Worm (Caenorhabditis elegans) whole organism, L4 larva: Measurements from ENCODE around the gene tba-4.

Source experiments
- D1046.2 ChIP-seq: fragments of 200-800 bp; sonication (Bioruptor generic); IDR thresholded peaks from 2 replicates; pipeline ENCODE4 v1.3.6; 2022; ENCODE audit warnings: missing genetic modification characterization, missing compliant biosample characterization
- F26F4.8 ChIP-seq: fragments of 200-800 bp; sonication (Bioruptor generic); conservative IDR thresholded peaks from 2 replicates; pipeline ENCODE4 v1.3.6; 2022; ENCODE audit warnings: missing genetic modification characterization, missing compliant biosample characterization
- F49E8.2 ChIP-seq: sonication (generic microtip); optimal IDR thresholded peaks from 2 replicates; lab custom pipeline; 2016; ENCODE audit warnings: missing compliant biosample characterization, mild to moderate bottlenecking, missing genetic modification characterization, borderline replicate concordance
- T20F7.1 ChIP-seq: fragments of 200-800 bp; sonication (Bioruptor generic); optimal IDR thresholded peaks from 2 replicates; lab custom pipeline; 2018; ENCODE audit warnings: mild to moderate bottlenecking, missing genetic modification characterization, missing compliant biosample characterization
- Y105C5A.15 ChIP-seq: fragments of 200-800 bp; sonication (Bioruptor generic); IDR thresholded peaks from 2 replicates; pipeline ENCODE4 v1.3.6; 2022; ENCODE audit warnings: missing genetic modification characterization, missing compliant biosample characterization
- Y5F2A.4 ChIP-seq: fragments of 200-800 bp; sonication (Bioruptor generic); optimal IDR thresholded peaks from 2 replicates; lab custom pipeline; 2018; ENCODE audit warnings: mild to moderate bottlenecking, missing genetic modification characterization, missing compliant biosample characterization
- Y75B8A.6 ChIP-seq: fragments of 200-800 bp; sonication (Bioruptor generic); IDR thresholded peaks from 2 replicates; pipeline ENCODE4 v1.3.6; 2022; ENCODE audit warnings: missing genetic modification reagents, missing genetic modification characterization, missing compliant biosample characterization
- aha-1 ChIP-seq: fragments of 150-350 bp; peaks from one replicate; lab custom pipeline; 2014; ENCODE audit warnings: missing biosample characterization, missing genetic modification characterization
- aly-2 ChIP-seq: sonication (generic microtip); optimal IDR thresholded peaks from 2 replicates; lab custom pipeline; 2018; ENCODE audit warnings: missing biosample characterization, missing genetic modification characterization
- ama-1 ChIP-seq: fragments of 150-350 bp; optimal IDR thresholded peaks from 2 replicates; lab custom pipeline; 2014; ENCODE audit warnings: inconsistent platforms, mixed read lengths
- attf-4 ChIP-seq: sonication (generic microtip); optimal IDR thresholded peaks from 3 replicates; lab custom pipeline; 2017; ENCODE audit warnings: missing biosample characterization, missing genetic modification characterization
- ceh-32 ChIP-seq: sonication (generic microtip); optimal IDR thresholded peaks from 2 replicates; lab custom pipeline; 2016; ENCODE audit warnings: mild to moderate bottlenecking, missing genetic modification characterization, missing compliant biosample characterization; ENCODE audit not compliant: poor library complexity
- ceh-62 ChIP-seq: sonication (generic microtip); optimal IDR thresholded peaks from 2 replicates; lab custom pipeline; 2017; ENCODE audit warnings: missing biosample characterization, missing genetic modification characterization
- dmd-9 ChIP-seq: fragments of 200-800 bp; sonication (Bioruptor generic); IDR thresholded peaks from 2 replicates; pipeline ENCODE4 v1.3.6; 2022; ENCODE audit warnings: missing genetic modification reagents, missing genetic modification characterization, missing compliant biosample characterization
- dpl-1 ChIP-seq: fragments of 150-350 bp; optimal IDR thresholded peaks from 2 replicates; lab custom pipeline; 2014; ENCODE audit warnings: missing biosample characterization, missing genetic modification reagents, missing genetic modification characterization
- hlh-11 ChIP-seq: fragments of 200-800 bp; sonication (Bioruptor generic); optimal IDR thresholded peaks from 2 replicates; lab custom pipeline; 2018; ENCODE audit warnings: mild to moderate bottlenecking, missing genetic modification characterization, missing compliant biosample characterization
- jun-1 ChIP-seq: fragments of 150-350 bp; optimal IDR thresholded peaks from 2 replicates; lab custom pipeline; 2014; ENCODE audit warnings: missing biosample characterization, missing genetic modification reagents, missing genetic modification characterization
- lin-15B ChIP-seq: fragments of 150-350 bp; sonication (generic microtip); optimal IDR thresholded peaks from 3 replicates; lab custom pipeline; 2014; ENCODE audit warnings: missing biosample characterization, missing genetic modification characterization
- lin-29 ChIP-seq: fragments of 200-800 bp; sonication (Bioruptor generic); IDR thresholded peaks from 2 replicates; pipeline ENCODE4 v1.3.6; 2022; ENCODE audit warnings: missing genetic modification reagents, missing genetic modification characterization, missing compliant biosample characterization
- mdt-29 ChIP-seq: fragments of 200-800 bp; sonication (Bioruptor generic); IDR thresholded peaks from 2 replicates; pipeline ENCODE4 v1.3.6; 2022; ENCODE audit warnings: missing genetic modification reagents, missing genetic modification characterization, missing compliant biosample characterization
- mep-1 ChIP-seq: fragments of 150-350 bp; sonication (generic microtip); optimal IDR thresholded peaks from 3 replicates; lab custom pipeline; 2014; ENCODE audit warnings: missing biosample characterization, missing genetic modification characterization
- mes-2 ChIP-seq: sonication (generic microtip); optimal IDR thresholded peaks from 2 replicates; lab custom pipeline; 2016; ENCODE audit warnings: missing genotype, mild to moderate bottlenecking, missing genetic modification characterization, missing compliant biosample characterization; ENCODE audit not compliant: poor library complexity, severe bottlenecking
- mxl-2 ChIP-seq: fragments of 200-800 bp; sonication (Bioruptor generic); conservative IDR thresholded peaks from 2 replicates; pipeline ENCODE4 v1.3.6; 2022; ENCODE audit warnings: missing genetic modification reagents, missing genetic modification characterization, missing compliant biosample characterization
- nhr-10 ChIP-seq: fragments of 150-350 bp; optimal IDR thresholded peaks from 2 replicates; lab custom pipeline; 2014; ENCODE audit warnings: missing biosample characterization, missing genetic modification characterization
- nhr-102 ChIP-seq: sonication (generic microtip); optimal IDR thresholded peaks from 2 replicates; lab custom pipeline; 2016; ENCODE audit warnings: mild to moderate bottlenecking, missing genetic modification characterization, moderate library complexity, missing compliant biosample characterization
- nhr-11 ChIP-seq: fragments of 150-350 bp; optimal IDR thresholded peaks from 2 replicates; lab custom pipeline; 2014; ENCODE audit warnings: missing biosample characterization, missing genetic modification characterization
- nhr-111 ChIP-seq: fragments of 200-800 bp; sonication (Bioruptor generic); optimal IDR thresholded peaks from 2 replicates; lab custom pipeline; 2018; ENCODE audit warnings: mild to moderate bottlenecking, missing genetic modification characterization, missing compliant biosample characterization
- nhr-237 ChIP-seq: sonication (generic microtip); optimal IDR thresholded peaks from 2 replicates; lab custom pipeline; 2017; ENCODE audit warnings: missing biosample characterization, missing genetic modification characterization
- nhr-6 ChIP-seq: fragments of 150-350 bp; optimal IDR thresholded peaks from 2 replicates; lab custom pipeline; 2014; ENCODE audit warnings: missing biosample characterization, missing genetic modification characterization
- nhr-76 ChIP-seq: fragments of 150-350 bp; optimal IDR thresholded peaks from 2 replicates; lab custom pipeline; 2014; ENCODE audit warnings: missing biosample characterization, missing genetic modification characterization
- sdz-12 ChIP-seq: fragments of 200-800 bp; sonication (Bioruptor generic); optimal IDR thresholded peaks from 2 replicates; lab custom pipeline; 2018; ENCODE audit warnings: mild to moderate bottlenecking, missing genetic modification characterization, missing compliant biosample characterization
- snpc-1.2 ChIP-seq: fragments of 200-800 bp; sonication (Bioruptor generic); IDR thresholded peaks from 2 replicates; pipeline ENCODE4 v1.3.6; 2022; ENCODE audit warnings: missing genetic modification reagents, missing genetic modification characterization, missing compliant biosample characterization
- snpc-4 ChIP-seq: fragments of 150-350 bp; optimal IDR thresholded peaks from 2 replicates; lab custom pipeline; 2014; ENCODE audit warnings: missing biosample characterization, missing genetic modification characterization
- tag-97 ChIP-seq: fragments of 200-800 bp; sonication (Bioruptor generic); IDR thresholded peaks from 2 replicates; pipeline ENCODE4 v1.3.6; 2022; ENCODE audit warnings: missing genetic modification characterization, missing compliant biosample characterization
- unc-39 ChIP-seq: sonication (generic microtip); optimal IDR thresholded peaks from 2 replicates; lab custom pipeline; 2017; ENCODE audit warnings: missing biosample characterization, missing genetic modification characterization
- vab-7 ChIP-seq: fragments of 200-800 bp; sonication (Bioruptor generic); IDR thresholded peaks from 2 replicates; pipeline ENCODE4 v1.3.6; 2022; ENCODE audit warnings: missing genetic modification reagents, missing genetic modification characterization, missing compliant biosample characterization
- zag-1 ChIP-seq: fragments of 150-350 bp; optimal IDR thresholded peaks from 2 replicates; lab custom pipeline; 2014; ENCODE audit warnings: missing biosample characterization, missing genetic modification characterization
- zfp-3 ChIP-seq: fragments of 200-800 bp; sonication (Bioruptor generic); conservative IDR thresholded peaks from 2 replicates; pipeline ENCODE4 v1.3.6; 2022; ENCODE audit warnings: missing genetic modification reagents, missing genetic modification characterization, missing compliant biosample characterization
- zip-2 ChIP-seq: fragments of 150-350 bp; optimal IDR thresholded peaks from 2 replicates; lab custom pipeline; 2014; ENCODE audit warnings: missing biosample characterization, missing genetic modification characterization
- ztf-11 ChIP-seq: fragments of 150-350 bp; optimal IDR thresholded peaks from 2 replicates; lab custom pipeline; 2014; ENCODE audit warnings: missing biosample characterization, missing genetic modification characterization

Gene tba-4

DNA sequence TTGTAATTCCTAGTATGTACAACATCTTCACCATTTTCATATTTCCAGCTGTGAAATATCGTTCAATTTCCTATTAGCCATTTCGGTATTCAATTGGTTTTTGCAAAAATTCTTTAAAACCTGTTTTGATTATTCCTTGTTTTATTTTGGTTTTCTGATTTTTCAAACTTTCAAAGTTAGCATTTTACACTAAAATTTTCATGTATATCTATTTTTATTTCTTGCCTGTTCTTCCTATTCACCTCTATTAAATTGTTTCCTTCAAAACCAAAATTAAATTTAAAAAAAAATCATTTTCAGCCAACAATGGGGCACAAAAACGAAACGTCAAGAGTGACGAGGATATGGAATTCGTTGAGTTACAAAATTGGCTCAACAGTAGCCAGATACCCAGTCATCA is 29.5 kb upstream of the tba-4 start, which contains the start of gene ptr-8 (continued):
- TF ChIP-seq nhr-11 (tag; lab: Kevin White, UChicago) (no peak), aha-1 (tag; lab: Kevin White, UChicago) (no peak), ama-1 (lab: Kevin White, UChicago) (no peak)

DNA sequence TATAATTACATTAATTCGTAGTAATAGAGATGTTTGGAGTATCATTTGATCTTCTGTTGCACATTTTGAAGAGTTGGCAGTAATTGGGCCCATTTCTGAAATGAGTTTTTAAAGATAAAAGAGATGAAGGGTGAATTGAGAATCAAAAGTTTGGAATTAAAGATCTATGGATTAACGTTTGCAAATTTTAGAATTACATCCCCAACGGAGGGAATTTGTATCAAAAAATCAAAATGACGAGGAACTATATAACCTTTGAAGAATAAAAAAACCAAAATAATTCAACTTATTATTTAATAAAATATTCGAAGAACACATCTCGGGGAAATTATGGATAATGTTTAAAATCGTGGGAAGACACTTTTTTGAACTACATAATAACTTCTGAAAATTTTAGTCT is 23.5 kb upstream of the tba-4 start, which contains the start of gene sra-10:
Gene sra-10, minus strand, starts transcription at position 101 of the 400 bp plus-strand sequence.
- no peak for TF ChIP-seq zip-2 (tag; lab: Kevin White, UChicago)
- TF ChIP-seq hlh-11 (tag; lab: Kevin White, UChicago), result no peak
- no peak for TF ChIP-seq nhr-10 (tag; lab: Kevin White, UChicago)
- no peak for TF ChIP-seq nhr-6 (tag; lab: Kevin White, UChicago)
- TF ChIP-seq zfp-3 (GFP tag; lab: Robert Waterston, UW), result no peak
- TF ChIP-seq zag-1 (tag; lab: Kevin White, UChicago), result no peak
- TF ChIP-seq mes-2 (tag; lab: Kevin White, UChicago), result no peak
- TF ChIP-seq dpl-1 (GFP tag; lab: Kevin White, UChicago), result no peak
- no peak for TF ChIP-seq snpc-4 (tag; lab: Kevin White, UChicago)
- TF ChIP-seq, all 104 proteins: peak for 0

DNA sequence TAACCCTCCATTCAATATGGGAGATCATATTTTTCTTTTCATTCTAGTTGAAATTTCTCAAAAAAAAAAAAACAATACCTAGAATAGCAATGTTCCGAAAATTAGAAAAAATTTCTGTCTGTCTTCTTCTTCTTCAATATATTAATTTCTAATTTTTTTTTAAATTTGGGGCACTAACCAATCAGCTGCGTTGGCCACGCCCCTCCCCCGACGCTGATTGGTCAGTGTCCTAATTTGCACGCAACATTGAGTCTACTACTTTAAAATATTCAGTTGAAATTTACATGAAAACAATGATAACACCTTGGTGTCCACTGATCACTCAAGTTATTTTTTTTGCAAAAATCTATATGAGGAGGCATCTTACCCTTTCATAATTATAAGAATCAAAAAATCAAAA is 22.5 kb upstream of the tba-4 start:
- TF ChIP-seq tag-97 (no peak), lin-15B (no peak), aly-2 (tag; lab: Kevin White, UChicago) (no peak), F26F4.8 (no peak), attf-4 (tag; lab: Kevin White, UChicago) (no peak), dmd-9 (GFP tag; lab: Robert Waterston, UW) (no peak), Y105C5A.15 (GFP tag; lab: Robert Waterston, UW) (no peak), ztf-11 (tag; lab: Kevin White, UChicago) (no peak), mep-1 (no peak), Y75B8A.6 (GFP tag; lab: Robert Waterston, UW) (no peak), mxl-2 (GFP tag; lab: Robert Waterston, UW) (no peak), sdz-12 (GFP tag; lab: Kevin White, UChicago) (no peak), mdt-29 (GFP tag; lab: Robert Waterston, UW) (no peak), vab-7 (GFP tag; lab: Robert Waterston, UW) (no peak), nhr-76 (tag; lab: Kevin White, UChicago) (no peak), nhr-237 (tag; lab: Kevin White, UChicago) (no peak), Y5F2A.4 (no peak), lin-29 (GFP tag; lab: Robert Waterston, UW) (no peak), T20F7.1 (no peak)
- TF ChIP-seq, all 104 proteins: peak for 0

DNA sequence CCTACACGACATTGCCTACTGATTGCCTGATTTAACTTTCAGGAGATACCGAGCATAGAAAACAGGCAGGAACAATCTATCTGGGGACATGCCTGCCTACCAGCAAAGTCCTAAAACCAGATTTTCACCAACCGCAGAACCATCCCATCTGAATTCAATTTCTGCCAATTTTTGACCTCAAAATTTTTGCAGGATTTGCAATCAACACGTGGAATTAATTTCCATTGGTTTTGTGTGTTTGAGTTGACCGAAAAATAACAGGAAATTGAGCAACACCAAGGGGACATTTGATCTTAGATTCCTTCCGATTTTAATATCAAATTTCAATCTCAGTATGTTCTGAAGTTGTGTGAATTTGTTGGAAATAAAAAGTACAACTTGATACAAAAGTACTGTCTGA is 19.5 kb upstream of the tba-4 start:
- TF ChIP-seq Y105C5A.15 (GFP tag; lab: Robert Waterston, UW), result no peak
- TF ChIP-seq ceh-32, result no peak
- no peak for TF ChIP-seq ztf-11 (tag; lab: Kevin White, UChicago)
- TF ChIP-seq ceh-62 (tag; lab: Kevin White, UChicago), result no peak
- TF ChIP-seq nhr-237 (tag; lab: Kevin White, UChicago), result no peak
- TF ChIP-seq F26F4.8, result no peak
- no peak for TF ChIP-seq D1046.2 (GFP tag; lab: Robert Waterston, UW)
- TF ChIP-seq nhr-102 (tag; lab: Kevin White, UChicago), result no peak
- TF ChIP-seq snpc-4 (tag; lab: Kevin White, UChicago), result no peak
- no peak for TF ChIP-seq snpc-1.2
- no peak for TF ChIP-seq lin-15B
- TF ChIP-seq nhr-111 (GFP tag; lab: Kevin White, UChicago), result no peak
- no peak for TF ChIP-seq nhr-76 (tag; lab: Kevin White, UChicago)
- no peak for TF ChIP-seq jun-1 (tag; lab: Kevin White, UChicago)
- no peak for TF ChIP-seq unc-39 (tag; lab: Kevin White, UChicago)
- no peak for TF ChIP-seq F49E8.2 (tag; lab: Kevin White, UChicago)
